Fruit fly (Drosophila melanogaster) whole organism, embryonic: ENCODE measurements around the gene CG13893.

Source experiments
- ATbp ChIP-seq: fragments of 200-800 bp; sonication (Bioruptor generic); optimal IDR thresholded peaks from 2 replicates; lab custom pipeline; 2017; ENCODE audit warnings: missing biosample characterization, mild to moderate bottlenecking, missing genetic modification characterization, missing genetic modification reagents
- Bdp1 ChIP-seq: fragments of 200-800 bp; sonication (Bioruptor generic); optimal IDR thresholded peaks from 3 replicates; lab custom pipeline; 2016; ENCODE audit warnings: missing biosample characterization, missing genetic modification characterization
- Bteb2 ChIP-seq: fragments of 200-800 bp; sonication (Bioruptor generic); optimal IDR thresholded peaks from 2 replicates; lab custom pipeline; 2016; ENCODE audit warnings: missing biosample characterization, missing genetic modification characterization
- CG10959 ChIP-seq: fragments of 200-800 bp; sonication (Bioruptor generic); IDR thresholded peaks from 2 replicates; pipeline ENCODE4 v1.3.6; 2022; ENCODE audit warnings: missing biosample characterization, missing genetic modification characterization
- CG11723 ChIP-seq: fragments of 200-800 bp; sonication (Bioruptor generic); optimal IDR thresholded peaks from 2 replicates; lab custom pipeline; 2017; ENCODE audit warnings: missing biosample characterization, mild to moderate bottlenecking, missing genetic modification characterization
- CG13424 ChIP-seq: fragments of 200-800 bp; sonication (Bioruptor generic); optimal IDR thresholded peaks from 2 replicates; lab custom pipeline; 2019; ENCODE audit warnings: missing biosample characterization, mild to moderate bottlenecking, missing genetic modification characterization, moderate library complexity
- CG16779 ChIP-seq: fragments of 200-800 bp; sonication (Bioruptor generic); IDR thresholded peaks from 2 replicates; pipeline ENCODE4 v1.3.6; 2022; ENCODE audit warnings: missing biosample characterization, missing genetic modification characterization
- CG16815 ChIP-seq: fragments of 200-800 bp; sonication (Bioruptor generic); optimal IDR thresholded peaks from 3 replicates; lab custom pipeline; 2017; ENCODE audit warnings: missing biosample characterization, mild to moderate bottlenecking, missing genetic modification characterization
- CG17328 ChIP-seq: fragments of 200-800 bp; sonication (Bioruptor generic); IDR thresholded peaks from 2 replicates; pipeline ENCODE4 v1.3.6; 2022; ENCODE audit warnings: missing biosample characterization, missing genetic modification characterization
- CG18476 ChIP-seq: fragments of 200-800 bp; sonication (Bioruptor generic); optimal IDR thresholded peaks from 2 replicates; lab custom pipeline; 2016; ENCODE audit warnings: missing biosample characterization, mild to moderate bottlenecking, missing genetic modification characterization
- CG2202 ChIP-seq: fragments of 200-800 bp; sonication (Bioruptor generic); optimal IDR thresholded peaks from 2 replicates; lab custom pipeline; 2018; ENCODE audit warnings: missing biosample characterization, mild to moderate bottlenecking, missing genetic modification characterization
- CG30431 ChIP-seq: fragments of 200-800 bp; sonication (Bioruptor generic); optimal IDR thresholded peaks from 2 replicates; lab custom pipeline; 2017; ENCODE audit warnings: missing biosample characterization, missing genetic modification characterization
- CG31224 ChIP-seq: fragments of 200-800 bp; sonication (Bioruptor generic); IDR thresholded peaks from 2 replicates; pipeline ENCODE4 v1.3.6; 2022; ENCODE audit warnings: missing biosample characterization, missing genetic modification characterization
- CG32772 ChIP-seq: fragments of 200-800 bp; sonication (Bioruptor generic); IDR thresholded peaks from 2 replicates; pipeline ENCODE4 v1.3.6; 2022; ENCODE audit warnings: missing biosample characterization, missing genetic modification characterization
- CG33557 ChIP-seq: fragments of 200-800 bp; sonication (Bioruptor generic); optimal IDR thresholded peaks from 2 replicates; lab custom pipeline; 2019; ENCODE audit warnings: missing biosample characterization, mild to moderate bottlenecking, missing genetic modification characterization, moderate library complexity
- CG42726 ChIP-seq: fragments of 200-800 bp; sonication (Bioruptor generic); IDR thresholded peaks from 2 replicates; pipeline ENCODE4 v1.3.6; 2022; ENCODE audit warnings: missing biosample characterization, missing genetic modification characterization; ENCODE audit not compliant: partially characterized antibody
- CG4707 ChIP-seq: fragments of 200-800 bp; sonication (Bioruptor generic); optimal IDR thresholded peaks from 2 replicates; lab custom pipeline; 2018; ENCODE audit warnings: missing biosample characterization, mild to moderate bottlenecking, missing genetic modification characterization, moderate library complexity
- CG5953 ChIP-seq: fragments of 200-800 bp; sonication (Bioruptor generic); IDR thresholded peaks from 2 replicates; pipeline ENCODE4 v1.3.6; 2022; ENCODE audit warnings: missing biosample characterization, missing genetic modification characterization
- CG6254 ChIP-seq: fragments of 200-800 bp; sonication (Bioruptor generic); optimal IDR thresholded peaks from 3 replicates; lab custom pipeline; 2017; ENCODE audit warnings: mild to moderate bottlenecking, missing biosample characterization, missing genetic modification reagents, missing genetic modification characterization
- Dad ChIP-seq: fragments of 200-800 bp; sonication (Bioruptor generic); optimal IDR thresholded peaks from 3 replicates; lab custom pipeline; 2016; ENCODE audit warnings: missing biosample characterization, missing genetic modification characterization
- Ets97D ChIP-seq: fragments of 200-800 bp; sonication (Bioruptor generic); optimal IDR thresholded peaks from 3 replicates; lab custom pipeline; 2016; ENCODE audit warnings: missing biosample characterization, missing genetic modification characterization
- HHEX ChIP-seq: fragments of 200-800 bp; sonication (Bioruptor generic); optimal IDR thresholded peaks from 3 replicates; lab custom pipeline; 2017; ENCODE audit warnings: missing biosample characterization, mild to moderate bottlenecking, missing genetic modification characterization, missing genetic modification reagents
- Hmr ChIP-seq: fragments of 200-800 bp; sonication (Bioruptor generic); optimal IDR thresholded peaks from 3 replicates; lab custom pipeline; 2017; ENCODE audit warnings: mild to moderate bottlenecking, missing biosample characterization, missing genetic modification reagents, missing genetic modification characterization
- Hr39 ChIP-seq: fragments of >200 bp; optimal IDR thresholded peaks from 2 replicates; lab custom pipeline; 2017
- Lhr ChIP-seq: fragments of 200-800 bp; sonication (Bioruptor generic); optimal IDR thresholded peaks from 3 replicates; lab custom pipeline; 2017; ENCODE audit warnings: mild to moderate bottlenecking, missing biosample characterization, missing genetic modification reagents, missing genetic modification characterization
- Mrtf ChIP-seq: fragments of 200-800 bp; sonication (Bioruptor generic); IDR thresholded peaks from 3 replicates; pipeline ENCODE4 v1.3.6; 2022; ENCODE audit warnings: missing biosample characterization, missing genetic modification characterization
- PHDP ChIP-seq: fragments of 200-800 bp; sonication (Bioruptor generic); optimal IDR thresholded peaks from 3 replicates; lab custom pipeline; 2018; ENCODE audit warnings: missing biosample characterization, mild to moderate bottlenecking, missing genetic modification characterization, moderate library complexity
- Xrp1 ChIP-seq: fragments of 200-800 bp; sonication (Bioruptor generic); IDR thresholded peaks from 2 replicates; pipeline ENCODE4 v1.3.6; 2022; ENCODE audit warnings: missing biosample characterization, missing genetic modification characterization
- bbx ChIP-seq: fragments of 200-800 bp; sonication (Bioruptor generic); IDR thresholded peaks from 2 replicates; pipeline ENCODE4 v1.3.6; 2022; ENCODE audit warnings: missing biosample characterization, missing genetic modification characterization; ENCODE audit not compliant: partially characterized antibody
- btn ChIP-seq: fragments of 200-800 bp; sonication (Bioruptor generic); optimal IDR thresholded peaks from 2 replicates; lab custom pipeline; 2016; ENCODE audit warnings: missing biosample characterization, missing genetic modification characterization
- chif ChIP-seq, 2 experiments: fragments of 200-800 bp; sonication (Bioruptor generic); optimal IDR thresholded peaks; 3 replicates each; lab custom pipeline; 2016; ENCODE audit warnings: missing biosample characterization in 2 of 2, missing genetic modification characterization in 2 of 2
- chm ChIP-seq: fragments of 200-800 bp; sonication (Bioruptor generic); IDR thresholded peaks from 2 replicates; pipeline ENCODE4 v1.3.6; 2022; ENCODE audit warnings: missing biosample characterization, missing genetic modification characterization
- dysf ChIP-seq: fragments of 200-800 bp; sonication (Bioruptor generic); IDR thresholded peaks from 3 replicates; pipeline ENCODE4 v1.3.6; 2022; ENCODE audit warnings: missing biosample characterization, missing genetic modification characterization
- en ChIP-seq: fragments of 200-800 bp; sonication (Bioruptor generic); optimal IDR thresholded peaks from 2 replicates; lab custom pipeline; 2016; ENCODE audit warnings: missing biosample characterization, missing genetic modification characterization
- ewg ChIP-seq: fragments of 200-800 bp; sonication (Bioruptor generic); optimal IDR thresholded peaks from 3 replicates; lab custom pipeline; 2017; ENCODE audit warnings: mild to moderate bottlenecking, missing biosample characterization, missing genetic modification reagents, missing genetic modification characterization
- ftz-f1 ChIP-seq: fragments of 200-800 bp; sonication (Bioruptor generic); optimal IDR thresholded peaks from 2 replicates; lab custom pipeline; 2016; ENCODE audit warnings: missing biosample characterization, missing genetic modification characterization
- fu2 ChIP-seq: fragments of 200-800 bp; sonication (Bioruptor generic); optimal IDR thresholded peaks from 2 replicates; lab custom pipeline; 2016; ENCODE audit warnings: missing biosample characterization, missing genetic modification characterization
- grau ChIP-seq: fragments of 200-800 bp; optimal IDR thresholded peaks from 3 replicates; lab custom pipeline; 2019; ENCODE audit warnings: missing biosample characterization, mild to moderate bottlenecking, missing genetic modification characterization, moderate library complexity
- ken ChIP-seq: fragments of 200-800 bp; sonication (Bioruptor generic); IDR thresholded peaks from 3 replicates; pipeline ENCODE4 v1.3.6; 2022; ENCODE audit warnings: missing biosample characterization, missing genetic modification characterization
- lab ChIP-seq: fragments of 200-800 bp; sonication (Bioruptor generic); optimal IDR thresholded peaks from 3 replicates; lab custom pipeline; 2017; ENCODE audit warnings: missing biosample characterization, missing genetic modification characterization, mild to moderate bottlenecking, moderate library complexity, missing genetic modification reagents
- lmd ChIP-seq: fragments of 200-800 bp; sonication (Bioruptor generic); IDR thresholded peaks from 2 replicates; pipeline ENCODE4 v1.3.6; 2022; ENCODE audit warnings: missing biosample characterization, missing genetic modification characterization
- otp ChIP-seq: fragments of 200-800 bp; sonication (Bioruptor generic); IDR thresholded peaks from 3 replicates; pipeline ENCODE4, ENCODE4 v1.3.6; 2022; ENCODE audit warnings: missing biosample characterization, missing genetic modification characterization
- peb ChIP-seq: fragments of 200-800 bp; sonication (Bioruptor generic); IDR thresholded peaks from 2 replicates; pipeline ENCODE4 v1.3.6; 2022; ENCODE audit warnings: missing biosample characterization, missing genetic modification characterization
- phol ChIP-seq: fragments of 200-800 bp; sonication (Bioruptor generic); optimal IDR thresholded peaks from 3 replicates; lab custom pipeline; 2018; ENCODE audit warnings: missing biosample characterization, mild to moderate bottlenecking, missing genetic modification characterization, moderate library complexity
- pum ChIP-seq: fragments of 200-800 bp; sonication (Bioruptor generic); optimal IDR thresholded peaks from 2 replicates; lab custom pipeline; 2016; ENCODE audit warnings: missing biosample characterization, missing genetic modification characterization
- row ChIP-seq: fragments of 200-800 bp; sonication (Bioruptor generic); IDR thresholded peaks from 3 replicates; pipeline ENCODE4 v1.3.6; 2022; ENCODE audit warnings: missing biosample characterization, missing genetic modification characterization
- schlank ChIP-seq: fragments of 200-800 bp; sonication (Bioruptor generic); optimal IDR thresholded peaks from 2 replicates; lab custom pipeline; 2018; ENCODE audit warnings: missing biosample characterization, mild to moderate bottlenecking, missing genetic modification characterization
- sens-2 ChIP-seq: fragments of 200-800 bp; sonication (Bioruptor generic); IDR thresholded peaks from 2 replicates; pipeline ENCODE4 v1.3.6; 2022; ENCODE audit warnings: missing biosample characterization, missing genetic modification characterization
- ssp ChIP-seq: fragments of 200-800 bp; sonication (Bioruptor generic); IDR thresholded peaks from 2 replicates; pipeline ENCODE4 v1.3.6; 2022; ENCODE audit warnings: missing biosample characterization, missing genetic modification characterization
- stc ChIP-seq: fragments of 200-800 bp; sonication (Bioruptor generic); IDR thresholded peaks from 2 replicates; pipeline ENCODE4 v1.3.6; 2022; ENCODE audit warnings: missing biosample characterization, missing genetic modification characterization
- wdn ChIP-seq: fragments of 200-800 bp; sonication (Bioruptor generic); IDR thresholded peaks from 2 replicates; pipeline ENCODE4 v1.3.6; 2022; ENCODE audit warnings: missing biosample characterization, missing genetic modification characterization

CG13893 gene

dm6 chr3L:636434-636833 lies 32.6 kb upstream of the CG13893 start (continued):
- peak; percentile 78; the same call in 2 of the 3 replicates for TF ChIP-seq otp (GFP tag; lab: Robert Waterston, UW)
- peak; percentile 42 for TF ChIP-seq CG13424 (tag; lab: Kevin White, UChicago)
- TF ChIP-seq CG32772 (GFP tag; lab: Robert Waterston, UW) = peak; percentile 74
- peak; percentile 57; the same call in 1 of the 2 replicates for TF ChIP-seq CG5953 (GFP tag; lab: Robert Waterston, UW)
- peak; percentile 59 for TF ChIP-seq CG6254 (GFP tag; lab: Kevin White, UChicago)
- TF ChIP-seq ken (GFP tag; lab: Robert Waterston, UW) = peak; percentile 67; the same call in 2 of the 3 replicates
- TF ChIP-seq Dad (GFP tag; lab: Kevin White, UChicago) = peak; percentile 62
- TF ChIP-seq ewg (GFP tag; lab: Kevin White, UChicago) = peak; percentile 57
- no peak for TF ChIP-seq Hmr (GFP tag; lab: Kevin White, UChicago)
- TF ChIP-seq Ets97D (GFP tag; lab: Kevin White, UChicago) = no peak
- peak; percentile 54 for TF ChIP-seq pum (GFP tag; lab: Kevin White, UChicago)
- peak; percentile 77 for TF ChIP-seq lmd (GFP tag; lab: Robert Waterston, UW)
- TF ChIP-seq lab = peak; percentile 54
- peak; percentile 82 for TF ChIP-seq CG17328
- peak; percentile 92 for TF ChIP-seq CG4707 (GFP tag; lab: Kevin White, UChicago)
- TF ChIP-seq HHEX (GFP tag; lab: Kevin White, UChicago) = peak; percentile 6
- peak; percentile 72; the same call in 2 of the 3 replicates for TF ChIP-seq Mrtf
- peak; percentile 59 for TF ChIP-seq CG30431 (GFP tag; lab: Kevin White, UChicago)
- peak; percentile 16 for TF ChIP-seq Bteb2 (GFP tag; lab: Kevin White, UChicago)
- TF ChIP-seq Hr39 = no peak
- TF ChIP-seq row (GFP tag; lab: Robert Waterston, UW) = peak; percentile 71
- TF ChIP-seq wdn (GFP tag; lab: Robert Waterston, UW) = peak; percentile 16; the same call in 1 of the 2 replicates
- peak; percentile 69 for TF ChIP-seq PHDP (tag; lab: Kevin White, UChicago)
- peak; percentile 27 for TF ChIP-seq btn (GFP tag; lab: Kevin White, UChicago)
- TF ChIP-seq bbx (GFP tag; lab: Robert Waterston, UW) = no peak
- TF ChIP-seq CG18476 (GFP tag; lab: Kevin White, UChicago) = peak; percentile 47
- no peak for TF ChIP-seq en (GFP tag; lab: Kevin White, UChicago)
- TF ChIP-seq schlank (tag; lab: Kevin White, UChicago) = no peak
- peak; percentile 46; the same call in 1 of the 2 replicates for TF ChIP-seq peb (GFP tag; lab: Robert Waterston, UW)
- TF ChIP-seq CG11723 (GFP tag; lab: Kevin White, UChicago) = peak; percentile 52
- peak; percentile 79 for TF ChIP-seq phol (tag; lab: Kevin White, UChicago)
- TF ChIP-seq Xrp1 (GFP tag; lab: Robert Waterston, UW) = peak; percentile 88
- peak; percentile 19 for TF ChIP-seq fu2 (GFP tag; lab: Kevin White, UChicago)
- TF ChIP-seq dysf (GFP tag; lab: Robert Waterston, UW) = peak; percentile 62; the same call in 2 of the 3 replicates
- peak; percentile 52 for TF ChIP-seq CG2202 (tag; lab: Kevin White, UChicago)
- TF ChIP-seq CG31224 = peak; percentile 19; the same call in 1 of the 2 replicates
- peak; percentile 80 for TF ChIP-seq ATbp (GFP tag; lab: Kevin White, UChicago)
- no peak for TF ChIP-seq CG33557 (GFP tag; lab: Kevin White, UChicago)
- peak; percentile 65 for TF ChIP-seq CG10959
- no peak for TF ChIP-seq CG16779 (GFP tag; lab: Robert Waterston, UW)
- 0 out of 2 replicates have a peak, but pooled peaks have one; percentile 51 for TF ChIP-seq sens-2
- peak; percentile 24; the same call in 1 of the 2 replicates for TF ChIP-seq stc (GFP tag; lab: Robert Waterston, UW)
- peak; percentile 60 for TF ChIP-seq grau (tag; lab: Kevin White, UChicago)
- TF ChIP-seq ftz-f1 (GFP tag; lab: Kevin White, UChicago) = no peak
- TF ChIP-seq CG16815 = peak; percentile 55
- peak; percentile 50; the same call in 1 of the 2 replicates for TF ChIP-seq ssp (GFP tag; lab: Robert Waterston, UW)
- TF ChIP-seq Lhr = peak; percentile 43
- peak; percentile 20 for TF ChIP-seq Bdp1 (GFP tag; lab: Kevin White, UChicago)
- peak; percentile 70 to 73 for TF ChIP-seq chif (GFP tag; optimal IDR thresholded peaks at IDR 0.05; lab: Kevin White, UChicago)
- no peak for TF ChIP-seq CG42726 (GFP tag; lab: Robert Waterston, UW)
- no peak for TF ChIP-seq chm (GFP tag; lab: Robert Waterston, UW)
